Fruit fly (Drosophila melanogaster) whole organism, embryonic: ENCODE measurements around the gene CG13081.

Experiments used
- Abd-B ChIP-seq: fragments of 200-800 bp; sonication (Bioruptor generic); optimal IDR thresholded peaks from 2 replicates; lab custom pipeline; 2018; ENCODE audit warnings: missing biosample characterization, mild to moderate bottlenecking, missing genetic modification characterization, moderate library complexity
- Aef1 ChIP-seq: fragments of 200-800 bp; sonication (Bioruptor generic); IDR thresholded peaks from 3 replicates; pipeline ENCODE4 v1.3.6; 2022; ENCODE audit warnings: missing biosample characterization, missing genetic modification characterization
- Atf6 ChIP-seq: fragments of 200-800 bp; sonication (Bioruptor generic); IDR thresholded peaks from 2 replicates; pipeline ENCODE4 v1.3.6; 2022; ENCODE audit warnings: missing biosample characterization, missing genetic modification characterization
- B-H2 ChIP-seq: fragments of 200-800 bp; sonication (Bioruptor generic); optimal IDR thresholded peaks from 2 replicates; lab custom pipeline; 2018; ENCODE audit warnings: missing biosample characterization, mild to moderate bottlenecking, missing genetic modification characterization
- Bdp1 ChIP-seq: fragments of 200-800 bp; sonication (Bioruptor generic); optimal IDR thresholded peaks from 3 replicates; lab custom pipeline; 2016; ENCODE audit warnings: missing biosample characterization, missing genetic modification characterization
- CG10366 ChIP-seq: fragments of 200-800 bp; sonication (Bioruptor generic); IDR thresholded peaks from 2 replicates; pipeline ENCODE4 v1.3.6; 2022; ENCODE audit warnings: missing biosample characterization, missing genetic modification characterization
- CG10979 ChIP-seq: fragments of 200-800 bp; sonication (Bioruptor generic); optimal IDR thresholded peaks from 2 replicates; lab custom pipeline; 2018; ENCODE audit warnings: missing biosample characterization, mild to moderate bottlenecking, missing genetic modification characterization, moderate library complexity
- CG11504 ChIP-seq: fragments of 200-800 bp; sonication (Bioruptor generic); optimal IDR thresholded peaks from 3 replicates; lab custom pipeline; 2019; ENCODE audit warnings: missing biosample characterization, mild to moderate bottlenecking, missing genetic modification characterization, moderate library complexity
- CG13123 ChIP-seq: fragments of 200-800 bp; sonication (Bioruptor generic); optimal IDR thresholded peaks from 2 replicates; lab custom pipeline; 2016; ENCODE audit warnings: missing biosample characterization, missing genetic modification characterization
- CG13775 ChIP-seq: fragments of 200-800 bp; sonication (Bioruptor generic); optimal IDR thresholded peaks from 3 replicates; lab custom pipeline; 2017; ENCODE audit warnings: missing biosample characterization, mild to moderate bottlenecking, missing genetic modification characterization
- CG13894 ChIP-seq: fragments of 200-800 bp; sonication (Bioruptor generic); optimal IDR thresholded peaks from 3 replicates; lab custom pipeline; 2018; ENCODE audit warnings: missing biosample characterization, mild to moderate bottlenecking, missing genetic modification characterization, moderate library complexity
- CG14860 ChIP-seq: fragments of 200-800 bp; sonication (Bioruptor generic); IDR thresholded peaks from 3 replicates; pipeline ENCODE4 v1.3.6; 2022; ENCODE audit warnings: missing biosample characterization, missing genetic modification characterization; ENCODE audit not compliant: partially characterized antibody
- CG1602 ChIP-seq: fragments of 200-800 bp; sonication (Bioruptor generic); optimal IDR thresholded peaks from 3 replicates; lab custom pipeline; 2016; ENCODE audit warnings: missing biosample characterization, missing genetic modification characterization
- CG17359 ChIP-seq: fragments of 200-800 bp; sonication (Bioruptor generic); optimal IDR thresholded peaks from 3 replicates; lab custom pipeline; 2018; ENCODE audit warnings: missing biosample characterization, mild to moderate bottlenecking, missing genetic modification characterization, moderate library complexity
- CG17385 ChIP-seq: fragments of 200-800 bp; sonication (Bioruptor generic); optimal IDR thresholded peaks from 3 replicates; lab custom pipeline; 2018; ENCODE audit warnings: missing biosample characterization, mild to moderate bottlenecking, missing genetic modification characterization
- CG17802 ChIP-seq: fragments of 200-800 bp; sonication (Bioruptor generic); optimal IDR thresholded peaks from 2 replicates; lab custom pipeline; 2018; ENCODE audit warnings: missing biosample characterization, mild to moderate bottlenecking, missing genetic modification characterization, moderate library complexity
- CG30403 ChIP-seq: fragments of 200-800 bp; sonication (Bioruptor generic); optimal IDR thresholded peaks from 3 replicates; lab custom pipeline; 2016; ENCODE audit warnings: missing biosample characterization, missing genetic modification characterization
- CG30431 ChIP-seq: fragments of 200-800 bp; sonication (Bioruptor generic); optimal IDR thresholded peaks from 2 replicates; lab custom pipeline; 2017; ENCODE audit warnings: missing biosample characterization, missing genetic modification characterization
- CG31224 ChIP-seq: fragments of 200-800 bp; sonication (Bioruptor generic); IDR thresholded peaks from 2 replicates; pipeline ENCODE4 v1.3.6; 2022; ENCODE audit warnings: missing biosample characterization, missing genetic modification characterization
- CG31388 ChIP-seq: fragments of 200-800 bp; sonication (Bioruptor generic); optimal IDR thresholded peaks from 2 replicates; lab custom pipeline; 2016; ENCODE audit warnings: missing biosample characterization, missing genetic modification characterization
- CG3407 ChIP-seq: fragments of 200-800 bp; sonication (Bioruptor generic); optimal IDR thresholded peaks from 2 replicates; lab custom pipeline; 2018; ENCODE audit warnings: missing biosample characterization, mild to moderate bottlenecking, missing genetic modification characterization
- CG34376 ChIP-seq: fragments of 200-800 bp; sonication (Bioruptor generic); optimal IDR thresholded peaks from 2 replicates; lab custom pipeline; 2018; ENCODE audit warnings: missing biosample characterization, mild to moderate bottlenecking, missing genetic modification characterization
- CG3847 ChIP-seq: fragments of 200-800 bp; sonication (Bioruptor generic); IDR thresholded peaks from 2 replicates; pipeline ENCODE4 v1.3.6; 2022; ENCODE audit warnings: missing biosample characterization, missing genetic modification characterization
- CG6765 ChIP-seq: fragments of 200-800 bp; sonication (Bioruptor generic); optimal IDR thresholded peaks from 3 replicates; lab custom pipeline; 2017; ENCODE audit warnings: missing biosample characterization, mild to moderate bottlenecking, missing genetic modification characterization
- CG7372 ChIP-seq: fragments of 200-800 bp; sonication (Bioruptor generic); IDR thresholded peaks from 2 replicates; pipeline ENCODE4 v1.3.6; 2022; ENCODE audit warnings: missing biosample characterization, missing genetic modification characterization
- CG7556 ChIP-seq: fragments of 200-800 bp; sonication (Bioruptor generic); optimal IDR thresholded peaks from 2 replicates; lab custom pipeline; 2017; ENCODE audit warnings: missing biosample characterization, mild to moderate bottlenecking, missing genetic modification characterization
- CG7786 ChIP-seq: fragments of 200-800 bp; sonication (Bioruptor generic); optimal IDR thresholded peaks from 2 replicates; lab custom pipeline; 2016; ENCODE audit warnings: missing biosample characterization, missing genetic modification characterization
- CTCF ChIP-seq: fragments of 200-800 bp; sonication (Bioruptor generic); optimal IDR thresholded peaks from 2 replicates; lab custom pipeline; 2017; ENCODE audit warnings: missing biosample characterization, mild to moderate bottlenecking, missing genetic modification characterization, moderate library complexity
- Chrac-16 ChIP-seq: fragments of 200-800 bp; sonication (Bioruptor generic); optimal IDR thresholded peaks from 3 replicates; lab custom pipeline; 2016; ENCODE audit warnings: missing biosample characterization, missing genetic modification characterization
- Doc3 ChIP-seq: fragments of 200-800 bp; sonication (Bioruptor generic); IDR thresholded peaks from 3 replicates; pipeline ENCODE4 v1.3.6; 2022; ENCODE audit warnings: missing biosample characterization, missing genetic modification characterization; ENCODE audit not compliant: partially characterized antibody
- Eip74EF ChIP-seq, 2 experiments: fragments of 200-800 bp in 1 of 2; fragments of >200 bp in 1 of 2; sonication (Bioruptor generic) in 1 of 2; optimal IDR thresholded peaks; 2 replicates each; lab custom pipeline; 2017 to 2019; ENCODE audit warnings: missing biosample characterization in 2 of 2, missing genetic modification characterization in 2 of 2, mild to moderate bottlenecking in 1 of 2, moderate library complexity in 1 of 2
- Ets65A ChIP-seq: fragments of 200-800 bp; sonication (Bioruptor generic); peaks from one replicate; lab custom pipeline; 2016; ENCODE audit warnings: missing biosample characterization, missing genetic modification characterization
- Fer3 ChIP-seq: fragments of 200-800 bp; sonication (Bioruptor generic); optimal IDR thresholded peaks from 2 replicates; lab custom pipeline; 2018; ENCODE audit warnings: missing biosample characterization, mild to moderate bottlenecking, missing genetic modification characterization, moderate library complexity
- Gsc ChIP-seq: fragments of 200-800 bp; sonication (Bioruptor generic); IDR thresholded peaks from 2 replicates; pipeline ENCODE4 v1.3.6; 2022; ENCODE audit warnings: missing biosample characterization, missing genetic modification characterization
- H15 ChIP-seq: fragments of 200-800 bp; sonication (Bioruptor generic); IDR thresholded peaks from 3 replicates; pipeline ENCODE4 v1.3.6; 2022; ENCODE audit warnings: missing biosample characterization, missing genetic modification characterization
- HmgD ChIP-seq: fragments of 200-800 bp; sonication (Bioruptor generic); optimal IDR thresholded peaks from 3 replicates; lab custom pipeline; 2016; ENCODE audit warnings: missing biosample characterization, missing genetic modification characterization
- Sin3A ChIP-seq: fragments of >200 bp; optimal IDR thresholded peaks from 2 replicates; lab custom pipeline; 2018
- Spps ChIP-seq: fragments of 200-800 bp; sonication (Bioruptor generic); optimal IDR thresholded peaks from 2 replicates; lab custom pipeline; 2018; ENCODE audit warnings: missing biosample characterization, mild to moderate bottlenecking, missing genetic modification characterization
- Taf1 ChIP-seq: fragments of 200-800 bp; sonication (Bioruptor generic); IDR thresholded peaks from 2 replicates; pipeline ENCODE4 v1.3.6; 2022; ENCODE audit warnings: missing biosample characterization, missing genetic modification characterization
- br ChIP-seq: fragments of >200 bp; optimal IDR thresholded peaks from 2 replicates; lab custom pipeline; 2017
- dan ChIP-seq: fragments of 200-800 bp; sonication (Bioruptor generic); IDR thresholded peaks from 2 replicates; pipeline ENCODE4 v1.3.6; 2022; ENCODE audit warnings: missing biosample characterization, missing genetic modification characterization
- gsb ChIP-seq: fragments of 200-800 bp; sonication (Bioruptor generic); IDR thresholded peaks from 2 replicates; pipeline ENCODE4 v1.3.6; 2022; ENCODE audit warnings: missing biosample characterization, missing genetic modification characterization
- h ChIP-seq: fragments of >200 bp; optimal IDR thresholded peaks from 2 replicates; lab custom pipeline; 2017
- jigr1 ChIP-seq: fragments of 200-800 bp; sonication (Bioruptor generic); IDR thresholded peaks from 3 replicates; pipeline ENCODE4 v1.3.6; 2022; ENCODE audit warnings: missing biosample characterization, missing genetic modification characterization
- kni ChIP-seq: fragments of 200-800 bp; sonication (Bioruptor generic); optimal IDR thresholded peaks from 3 replicates; lab custom pipeline; 2017; ENCODE audit warnings: mild to moderate bottlenecking, missing biosample characterization, missing genetic modification reagents, missing genetic modification characterization
- knrl ChIP-seq: fragments of 200-800 bp; sonication (Bioruptor generic); IDR thresholded peaks from 3 replicates; pipeline ENCODE4 v1.3.6; 2022; ENCODE audit warnings: missing biosample characterization, missing genetic modification characterization; ENCODE audit not compliant: partially characterized antibody
- peb ChIP-seq: fragments of 200-800 bp; sonication (Bioruptor generic); IDR thresholded peaks from 2 replicates; pipeline ENCODE4 v1.3.6; 2022; ENCODE audit warnings: missing biosample characterization, missing genetic modification characterization
- pros ChIP-seq: fragments of 200-800 bp; sonication (Bioruptor generic); optimal IDR thresholded peaks from 3 replicates; lab custom pipeline; 2019; ENCODE audit warnings: missing biosample characterization, mild to moderate bottlenecking, missing genetic modification characterization, moderate library complexity
- run ChIP-seq: fragments of 200-800 bp; sonication (Bioruptor generic); optimal IDR thresholded peaks from 3 replicates; lab custom pipeline; 2018; ENCODE audit warnings: missing biosample characterization, mild to moderate bottlenecking, missing genetic modification characterization
- schlank ChIP-seq: fragments of 200-800 bp; sonication (Bioruptor generic); optimal IDR thresholded peaks from 2 replicates; lab custom pipeline; 2018; ENCODE audit warnings: missing biosample characterization, mild to moderate bottlenecking, missing genetic modification characterization
- sd ChIP-seq: fragments of 200-800 bp; sonication (Bioruptor generic); optimal IDR thresholded peaks from 3 replicates; lab custom pipeline; 2018; ENCODE audit warnings: missing biosample characterization, mild to moderate bottlenecking, missing genetic modification characterization, moderate library complexity
- shn ChIP-seq: fragments of 200-800 bp; sonication (Bioruptor generic); optimal IDR thresholded peaks from 3 replicates; lab custom pipeline; 2016; ENCODE audit warnings: missing biosample characterization, missing genetic modification characterization
- sr ChIP-seq: fragments of 200-800 bp; sonication (Bioruptor generic); IDR thresholded peaks from 3 replicates; pipeline ENCODE4 v1.3.6; 2022; ENCODE audit warnings: missing biosample characterization, missing genetic modification characterization

CG13081 gene

DNA sequence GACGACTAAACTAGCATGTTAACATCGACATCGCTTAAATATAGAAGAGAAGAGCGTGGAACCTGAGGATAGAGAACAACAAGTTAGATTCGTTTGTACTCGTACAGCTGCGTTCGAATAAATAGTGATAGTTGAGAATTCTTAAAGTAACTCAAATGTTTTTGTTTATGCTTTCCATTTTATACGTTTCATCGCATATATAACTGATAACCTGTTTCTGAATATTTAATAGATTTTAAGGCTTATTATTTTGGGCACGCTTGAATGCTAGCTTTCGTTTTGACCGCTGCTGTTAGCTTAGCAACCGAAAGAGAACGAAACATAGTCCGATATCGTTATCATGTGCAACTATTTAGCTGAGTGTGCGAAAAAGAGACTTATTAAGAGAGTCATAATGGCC lies 12.1 kb upstream of the CG13081 start (continued):
- TF ChIP-seq br (lab: Kevin White, UChicago) (no peak), Sin3A (lab: Kevin White, UChicago) (no peak), CG7786 (peak; percentile 97), CG17359 (peak; percentile 93), CG10979 (tag; lab: Kevin White, UChicago) (peak; percentile 78), CG13775 (GFP tag; lab: Kevin White, UChicago) (peak; percentile 94), CG14860 (GFP tag; lab: Robert Waterston, UW) (no peak), Ets65A (peak; percentile 98), schlank (tag; lab: Kevin White, UChicago) (peak; percentile 98), CG13123 (GFP tag; lab: Kevin White, UChicago) (peak; percentile 86), run (peak; percentile 85), CG1602 (GFP tag; lab: Kevin White, UChicago) (peak; percentile 85), CG7372 (peak; percentile 96), CG34376 (GFP tag; lab: Kevin White, UChicago) (peak; percentile 98), jigr1 (GFP tag; lab: Robert Waterston, UW) (peak; percentile 73; the same call in 2 of the 3 replicates), Fer3 (tag; lab: Kevin White, UChicago) (peak; percentile 98), CG3847 (GFP tag; lab: Robert Waterston, UW) (peak; percentile 98), sr (GFP tag; lab: Robert Waterston, UW) (peak; percentile 65; the same call in 1 of the 3 replicates), CG13894 (tag; lab: Kevin White, UChicago) (peak; percentile 98), Aef1 (GFP tag; lab: Robert Waterston, UW) (peak; percentile 96), Doc3 (GFP tag; lab: Robert Waterston, UW) (no peak), kni (GFP tag; lab: Kevin White, UChicago) (no peak), Taf1 (GFP tag; lab: Robert Waterston, UW) (peak; percentile 96), CG10366 (GFP tag; lab: Robert Waterston, UW) (peak; percentile 97), CG17802 (tag; lab: Kevin White, UChicago) (peak; percentile 55), CG17385 (GFP tag; lab: Kevin White, UChicago) (peak; percentile 94), Eip74EF (GFP tag; optimal IDR thresholded peaks at IDR 0.05; lab: Kevin White, UChicago) (peak in 1 of 2 experiments; percentile 88), CG30431 (GFP tag; lab: Kevin White, UChicago) (peak; percentile 70), CG31224 (peak; percentile 94), knrl (GFP tag; lab: Robert Waterston, UW) (no peak), CG31388 (GFP tag; lab: Kevin White, UChicago) (peak; percentile 83), Gsc (GFP tag; lab: Robert Waterston, UW) (peak; percentile 66), CTCF (GFP tag; lab: Kevin White, UChicago) (peak; percentile 45), sd (tag; lab: Kevin White, UChicago) (peak; percentile 94), Chrac-16 (GFP tag; lab: Kevin White, UChicago) (peak; percentile 91), H15 (GFP tag; lab: Robert Waterston, UW) (peak; percentile 93), Bdp1 (GFP tag; lab: Kevin White, UChicago) (peak; percentile 81), CG11504 (tag; lab: Kevin White, UChicago) (peak; percentile 93), shn (GFP tag; lab: Kevin White, UChicago) (peak; percentile 82), h (lab: Kevin White, UChicago) (no peak), CG6765 (peak; percentile 96), B-H2 (GFP tag; lab: Kevin White, UChicago) (peak; percentile 96), CG7556 (peak; percentile 95), Atf6 (GFP tag; lab: Robert Waterston, UW) (peak; percentile 99), dan (GFP tag; lab: Robert Waterston, UW) (no peak), HmgD (peak; percentile 83), peb (GFP tag; lab: Robert Waterston, UW) (peak; percentile 77), Abd-B (peak; percentile 85), CG30403 (GFP tag; lab: Kevin White, UChicago) (peak; percentile 96), gsb (GFP tag; lab: Robert Waterston, UW) (peak; percentile 97), CG3407 (peak; percentile 69), Spps (tag; lab: Kevin White, UChicago) (peak; percentile 55), pros (GFP tag; lab: Kevin White, UChicago) (no peak)
